Worm (Caenorhabditis elegans) whole organism, midembryonic: ENCODE data around the gene qdpr-1.

Experiments used
- flt-1 ChIP-seq: fragments of 200-800 bp; sonication (Bioruptor generic); IDR thresholded peaks from 2 replicates; pipeline ENCODE4 v1.3.6; 2022; ENCODE audit warnings: missing genetic modification characterization, missing compliant biosample characterization
- ref-1 ChIP-seq: fragments of 200-800 bp; sonication (Bioruptor generic); conservative IDR thresholded peaks from 2 replicates; pipeline ENCODE4 v1.3.6; 2022; ENCODE audit warnings: missing genetic modification reagents, missing genetic modification characterization, missing compliant biosample characterization
- tab-1 ChIP-seq: fragments of 200-800 bp; sonication (Bioruptor generic); IDR thresholded peaks from 2 replicates; pipeline ENCODE4 v1.3.6; 2022; ENCODE audit warnings: missing genetic modification characterization, missing compliant biosample characterization
- ztf-23 ChIP-seq: fragments of 200-800 bp; sonication (Bioruptor generic); IDR thresholded peaks from 2 replicates; pipeline ENCODE4 v1.3.6; 2022; ENCODE audit warnings: missing genetic modification reagents, missing genetic modification characterization, missing compliant biosample characterization
- ztf-29 ChIP-seq: fragments of 200-800 bp; sonication (Bioruptor generic); IDR thresholded peaks from 2 replicates; pipeline ENCODE4 v1.3.6; 2022; ENCODE audit warnings: missing genetic modification reagents, missing genetic modification characterization, missing compliant biosample characterization

DNA sequence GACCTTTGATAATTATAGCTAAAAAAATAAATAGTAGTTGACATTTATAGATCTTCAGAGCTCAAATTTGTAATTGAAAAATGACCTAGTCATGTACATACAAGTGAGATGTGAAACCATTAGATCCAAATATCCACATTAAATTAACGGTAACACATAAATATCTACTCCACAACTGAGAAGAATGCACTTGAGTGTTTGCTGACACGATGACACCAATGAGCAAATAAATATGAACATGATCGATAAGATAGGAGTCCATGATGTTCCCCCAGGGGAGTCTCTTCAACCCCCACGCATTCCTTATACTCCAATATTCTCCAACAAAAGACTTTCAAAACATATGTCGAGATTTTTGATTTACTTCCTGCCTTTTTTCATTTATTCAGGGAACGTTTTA, 10.7 kb downstream of the qdpr-1 start, which contains the start of gene ttr-52:
- TF ChIP-seq ztf-29 (GFP tag; lab: Robert Waterston, UW) (no peak), ztf-23 (GFP tag; lab: Robert Waterston, UW) (no peak), flt-1 (no peak), tab-1 (GFP tag; lab: Robert Waterston, UW) (no peak), ref-1 (GFP tag; lab: Robert Waterston, UW) (no peak)
